Worm (Caenorhabditis elegans): ENCODE data around the gene cpx-2.

Gene cpx-2

DNA sequence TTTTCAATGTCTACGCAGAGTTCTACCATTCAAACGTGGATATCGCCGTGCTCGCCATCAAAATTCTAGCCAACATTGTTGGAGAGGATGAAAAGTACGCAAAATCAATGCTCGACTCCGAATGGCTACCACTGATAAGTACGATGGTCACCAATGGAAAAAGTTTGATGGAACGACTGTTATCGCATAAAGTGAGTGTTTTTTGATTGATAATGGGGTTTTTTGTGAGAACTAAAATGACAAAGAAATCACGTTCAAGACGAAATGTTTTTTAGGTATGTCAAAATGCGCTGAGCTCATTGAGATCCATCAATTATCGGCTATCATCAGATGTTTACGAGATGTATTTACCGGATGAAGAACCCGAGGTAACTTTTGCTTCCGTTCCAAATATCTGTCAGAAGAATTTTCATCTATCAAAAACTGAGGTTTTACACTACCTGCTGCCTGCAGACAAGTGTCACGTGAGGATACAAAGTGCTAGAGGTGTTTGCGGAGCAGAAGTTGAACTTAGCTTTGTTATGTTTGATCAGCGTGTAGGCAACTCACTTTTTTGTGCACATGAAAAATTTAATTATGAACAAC, 35.2 kb upstream of the cpx-2 start:
- TF ChIP-seq lin-14 (GFP tag; optimal IDR thresholded peaks at IDR 0.05) (peak; percentile 50), aha-1 (tag; optimal IDR thresholded peaks at IDR 0.05) (no peak), elt-2 (tag; optimal IDR thresholded peaks at IDR 0.05) (peak; percentile 7), ztf-4 (tag; optimal IDR thresholded peaks at IDR 0.05) (peak; percentile 49), dpl-1 (GFP tag; optimal IDR thresholded peaks at IDR 0.05) (no peak), snu-23 (GFP tag; optimal IDR thresholded peaks at IDR 0.05) (peak; percentile 32), fkh-4 (tag; optimal IDR thresholded peaks at IDR 0.05; ENCODE audit: borderline replicate concordance) (no peak), hlh-17 (GFP tag; optimal IDR thresholded peaks at IDR 0.05; ENCODE audit: borderline replicate concordance) (no peak), nhr-20 (tag; optimal IDR thresholded peaks at IDR 0.05) (peak; percentile 41), rnt-1 (tag; optimal IDR thresholded peaks at IDR 0.05) (peak; percentile 34), fkh-10 (GFP tag; optimal IDR thresholded peaks at IDR 0.05) (no peak), mdl-1 (tag; optimal IDR thresholded peaks at IDR 0.05) (peak in 1 of 2 experiments; percentile 49), nhr-71 (tag; optimal IDR thresholded peaks at IDR 0.05) (peak; percentile 81)

DNA sequence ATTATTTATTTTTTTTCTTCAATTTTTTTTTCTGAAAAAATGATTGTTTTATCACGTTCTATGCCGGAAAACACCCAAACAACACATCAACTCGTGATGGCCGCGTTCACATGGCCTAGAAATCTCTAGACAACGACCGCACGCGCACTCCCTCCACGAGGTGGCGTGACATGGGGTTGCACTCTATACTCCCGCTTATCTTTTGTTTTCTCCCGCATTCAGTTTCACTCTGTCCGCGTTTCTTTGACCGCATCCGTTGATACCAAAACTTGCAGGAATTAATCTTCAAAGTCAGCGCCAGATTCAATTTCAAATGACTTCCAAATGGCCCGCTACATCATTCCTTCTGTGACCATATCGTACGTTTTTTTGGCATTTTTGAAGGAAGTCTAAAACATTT, 33.9 kb upstream of the cpx-2 start, which contains the start of gene F17H10.1:
TSS of gene F17H10.1 (plus strand) at position 276 of the 400 bp plus-strand sequence.
- TF ChIP-seq nhr-84 (tag; optimal IDR thresholded peaks at IDR 0.05), result no peak
- peak; percentile 55 for TF ChIP-seq skn-1 (tag; optimal IDR thresholded peaks at IDR 0.05)
- peak in 1 of 2 experiments; percentile 56 for TF ChIP-seq lsy-2 (tag; optimal IDR thresholded peaks at IDR 0.05)
- TF ChIP-seq fkh-8 (tag; optimal IDR thresholded peaks at IDR 0.05), result peak; percentile 44
- peak; percentile 3 for TF ChIP-seq snpc-4 (tag; optimal IDR thresholded peaks at IDR 0.05)
- 0 out of 2 replicates have a peak, but pooled peaks have one; percentile 18 for TF ChIP-seq ceh-88 (GFP tag; IDR thresholded peaks at IDR 0.05)
- no peak for TF ChIP-seq ceh-63 (GFP tag; optimal IDR thresholded peaks at IDR 0.05)
- peak; percentile 86 for TF ChIP-seq mep-1 (tag; optimal IDR thresholded peaks at IDR 0.05)
- peak; percentile 86 for TF ChIP-seq unc-130 (tag; optimal IDR thresholded peaks at IDR 0.05)
- TF ChIP-seq lin-35 (GFP tag; optimal IDR thresholded peaks at IDR 0.05), result peak; percentile 50 to 81
- no peak for TF ChIP-seq unc-86 (tag; optimal IDR thresholded peaks at IDR 0.05)
- peak; percentile 33 for TF ChIP-seq irx-1 (tag; optimal IDR thresholded peaks at IDR 0.05)
- no peak for TF ChIP-seq egl-13 (tag; optimal IDR thresholded peaks at IDR 0.05)
- TF ChIP-seq C16A3.4 (tag; optimal IDR thresholded peaks at IDR 0.05), result peak; percentile 69
- TF ChIP-seq tbx-2 (tag; optimal IDR thresholded peaks at IDR 0.05), result peak; percentile 72
- TF ChIP-seq rnt-1 (tag; optimal IDR thresholded peaks at IDR 0.05), result peak; percentile 91
- peak; percentile 90 for TF ChIP-seq nhr-85 (tag)
- no peak for TF ChIP-seq lin-15B (tag; optimal IDR thresholded peaks at IDR 0.05)
- peak; percentile 28 for TF ChIP-seq pag-3 (tag; optimal IDR thresholded peaks at IDR 0.05; ENCODE audit: borderline replicate concordance, insufficient read depth)
- peak; percentile 67 for TF ChIP-seq lin-13 (GFP tag; optimal IDR thresholded peaks at IDR 0.05)
- peak; percentile 46 for TF ChIP-seq xbp-1 (tag; optimal IDR thresholded peaks at IDR 0.05)
- TF ChIP-seq lir-3 (tag; optimal IDR thresholded peaks at IDR 0.05; ENCODE audit: poor library complexity), result peak; percentile 71
- TF ChIP-seq isw-1 (GFP tag; IDR thresholded peaks at IDR 0.05), result no peak
- peak; percentile 28 to 98 for TF ChIP-seq mdl-1 (tag; optimal IDR thresholded peaks at IDR 0.05)
- peak; percentile 31 for TF ChIP-seq ceh-90 (tag; optimal IDR thresholded peaks at IDR 0.05)
- TF ChIP-seq sox-4 (tag; optimal IDR thresholded peaks at IDR 0.05), result peak; percentile 18
- no peak for TF ChIP-seq nhr-76 (tag; optimal IDR thresholded peaks at IDR 0.05)
- peak; percentile 17 to 47 (median 42) for TF ChIP-seq dpl-1 (GFP tag; optimal IDR thresholded peaks at IDR 0.05)
- no peak for TF ChIP-seq mef-2 (tag; optimal IDR thresholded peaks at IDR 0.05)
- peak; percentile 92 for TF ChIP-seq nhr-71 (tag; optimal IDR thresholded peaks at IDR 0.05)
- TF ChIP-seq swsn-7 (tag; optimal IDR thresholded peaks at IDR 0.05), result peak; percentile 58
- peak; percentile 93 for TF ChIP-seq nhr-20 (tag; optimal IDR thresholded peaks at IDR 0.05)
- TF ChIP-seq lin-14 (GFP tag; optimal IDR thresholded peaks at IDR 0.05), result peak; percentile 95
- peak in 2 of 3 experiments; percentile 12 to 69 for TF ChIP-seq ceh-82 (tag; optimal IDR thresholded peaks at IDR 0.05)
- TF ChIP-seq efl-1 (optimal IDR thresholded peaks at IDR 0.05), result peak in 1 of 2 experiments; percentile 18
- peak; percentile 17 to 89 for TF ChIP-seq efl-1 (GFP tag; optimal IDR thresholded peaks at IDR 0.05 in 1 of 2)
- peak; percentile 90 for TF ChIP-seq snu-23 (GFP tag; optimal IDR thresholded peaks at IDR 0.05)
- peak; percentile 85 for TF ChIP-seq nhr-90 (tag; optimal IDR thresholded peaks at IDR 0.05; ENCODE audit: poor library complexity)
- TF ChIP-seq elt-3 (tag; optimal IDR thresholded peaks at IDR 0.05), result peak in 5 of 6 experiments; percentile 30 to 95 (median 65)
- TF ChIP-seq nhr-19 (GFP tag; conservative IDR thresholded peaks at IDR 0.05), result peak; percentile 84
- TF ChIP-seq pax-3 (tag; optimal IDR thresholded peaks at IDR 0.05), result peak; percentile 19
- TF ChIP-seq grh-1 (GFP tag; IDR thresholded peaks at IDR 0.05), result no peak
- TF ChIP-seq ztf-4 (tag; optimal IDR thresholded peaks at IDR 0.05), result peak; percentile 38

Measured in whole organism, L1 larva.